Worm (Caenorhabditis elegans) whole organism, L3 larva: ENCODE data around the gene ZK1193.2.

Experiments used
- R02D3.7 ChIP-seq: fragments of 150-350 bp; optimal IDR thresholded peaks from 2 replicates; lab custom pipeline; 2014; ENCODE audit warnings: missing biosample characterization, missing genetic modification characterization
- aly-2 ChIP-seq: fragments of 150-350 bp; optimal IDR thresholded peaks from 2 replicates; lab custom pipeline; 2014; ENCODE audit warnings: missing biosample characterization, missing genetic modification characterization
- ama-1 ChIP-seq: fragments of 150-350 bp; optimal IDR thresholded peaks from 2 replicates; lab custom pipeline; 2018
- ceh-16 ChIP-seq: sonication (generic microtip); optimal IDR thresholded peaks from 2 replicates; lab custom pipeline; 2017; ENCODE audit warnings: missing biosample characterization, missing genetic modification characterization
- ceh-28 ChIP-seq: fragments of 150-350 bp; optimal IDR thresholded peaks from 2 replicates; lab custom pipeline; 2014; ENCODE audit warnings: missing biosample characterization, missing genetic modification reagents, missing genetic modification characterization
- ceh-82 ChIP-seq: fragments of 150-350 bp; optimal IDR thresholded peaks from 2 replicates; lab custom pipeline; 2014; ENCODE audit warnings: missing biosample characterization, missing genetic modification characterization
- ceh-9 ChIP-seq: sonication (generic microtip); optimal IDR thresholded peaks from 2 replicates; lab custom pipeline; 2018; ENCODE audit warnings: missing biosample characterization, missing genetic modification characterization
- daf-12 ChIP-seq: fragments of 150-350 bp; optimal IDR thresholded peaks from 2 replicates; lab custom pipeline; 2014; ENCODE audit warnings: missing biosample characterization, missing genetic modification reagents, missing genetic modification characterization
- egl-27 ChIP-seq: sonication (generic microtip); optimal IDR thresholded peaks from 4 replicates; lab custom pipeline; 2017; ENCODE audit warnings: missing biosample characterization, missing genetic modification reagents, missing genetic modification characterization
- elt-1 ChIP-seq: fragments of 150-350 bp; optimal IDR thresholded peaks from 2 replicates; lab custom pipeline; 2014; ENCODE audit warnings: missing biosample characterization, missing genetic modification characterization
- elt-2 ChIP-seq: sonication (generic microtip); optimal IDR thresholded peaks from 2 replicates; lab custom pipeline; 2016; ENCODE audit warnings: missing genetic modification reagents, mild to moderate bottlenecking, missing genetic modification characterization, missing compliant biosample characterization
- elt-3 ChIP-seq, 3 experiments: fragments of 150-350 bp in 1 of 3; sonication (generic microtip) in 2 of 3; optimal IDR thresholded peaks; 2 replicates in 2 of 3; 4 replicates in 1 of 3; lab custom pipeline; 2014 to 2017; ENCODE audit warnings: missing biosample characterization in 3 of 3, missing genetic modification characterization in 3 of 3
- fos-1 ChIP-seq: fragments of 150-350 bp; optimal IDR thresholded peaks from 2 replicates; lab custom pipeline; 2014; ENCODE audit warnings: missing biosample characterization, missing genetic modification characterization
- mml-1 ChIP-seq: fragments of 150-350 bp; sonication (generic microtip); optimal IDR thresholded peaks from 3 replicates; lab custom pipeline; 2014; ENCODE audit warnings: missing biosample characterization, missing genetic modification characterization
- nfya-1 ChIP-seq: sonication (generic microtip); optimal IDR thresholded peaks from 2 replicates; lab custom pipeline; 2017; ENCODE audit warnings: missing genetic modification characterization, mild to moderate bottlenecking, missing compliant biosample characterization, antibody characterized with exemption, moderate library complexity; ENCODE audit not compliant: insufficient read depth
- nhr-23 ChIP-seq: fragments of 150-350 bp; optimal IDR thresholded peaks from 2 replicates; lab custom pipeline; 2014; ENCODE audit warnings: missing biosample characterization, missing genetic modification reagents, missing genetic modification characterization
- nhr-25 ChIP-seq: sonication (generic microtip); optimal IDR thresholded peaks from 2 replicates; lab custom pipeline; 2017; ENCODE audit warnings: missing biosample characterization, missing genetic modification characterization
- nhr-28 ChIP-seq: fragments of 150-350 bp; optimal IDR thresholded peaks from 2 replicates; lab custom pipeline; 2014; ENCODE audit warnings: missing biosample characterization, missing genetic modification characterization
- nhr-67 ChIP-seq: fragments of 150-350 bp; optimal IDR thresholded peaks from 2 replicates; lab custom pipeline; 2014; ENCODE audit warnings: missing biosample characterization, missing genetic modification characterization
- nhr-76 ChIP-seq: fragments of 150-350 bp; sonication (generic microtip); optimal IDR thresholded peaks from 5 replicates; lab custom pipeline; 2014; ENCODE audit warnings: missing biosample characterization, missing genetic modification characterization
- pha-4 ChIP-seq: fragments of 150-350 bp; optimal IDR thresholded peaks from 2 replicates; lab custom pipeline; 2014; ENCODE audit warnings: missing biosample characterization, missing genetic modification reagents, missing genetic modification characterization
- pqm-1 ChIP-seq: fragments of 150-350 bp; optimal IDR thresholded peaks from 2 replicates; lab custom pipeline; 2017; ENCODE audit warnings: missing biosample characterization, missing genetic modification characterization, inconsistent platforms
- sea-2 ChIP-seq: fragments of 150-350 bp; sonication (generic microtip); optimal IDR thresholded peaks from 4 replicates; lab custom pipeline; 2014; ENCODE audit warnings: missing biosample characterization, missing genetic modification reagents, missing genetic modification characterization
- unc-39 ChIP-seq: sonication (generic microtip); optimal IDR thresholded peaks from 4 replicates; lab custom pipeline; 2017; ENCODE audit warnings: missing biosample characterization, missing genetic modification characterization
- zag-1 ChIP-seq: fragments of 150-350 bp; optimal IDR thresholded peaks from 2 replicates; lab custom pipeline; 2014; ENCODE audit warnings: missing biosample characterization, missing genetic modification characterization
- ztf-11 ChIP-seq: fragments of 150-350 bp; optimal IDR thresholded peaks from 2 replicates; lab custom pipeline; 2014; ENCODE audit warnings: missing biosample characterization, missing genetic modification characterization
- ztf-4 ChIP-seq: fragments of 150-350 bp; optimal IDR thresholded peaks from 2 replicates; lab custom pipeline; 2014; ENCODE audit warnings: missing biosample characterization, missing genetic modification characterization

Gene ZK1193.2

DNA sequence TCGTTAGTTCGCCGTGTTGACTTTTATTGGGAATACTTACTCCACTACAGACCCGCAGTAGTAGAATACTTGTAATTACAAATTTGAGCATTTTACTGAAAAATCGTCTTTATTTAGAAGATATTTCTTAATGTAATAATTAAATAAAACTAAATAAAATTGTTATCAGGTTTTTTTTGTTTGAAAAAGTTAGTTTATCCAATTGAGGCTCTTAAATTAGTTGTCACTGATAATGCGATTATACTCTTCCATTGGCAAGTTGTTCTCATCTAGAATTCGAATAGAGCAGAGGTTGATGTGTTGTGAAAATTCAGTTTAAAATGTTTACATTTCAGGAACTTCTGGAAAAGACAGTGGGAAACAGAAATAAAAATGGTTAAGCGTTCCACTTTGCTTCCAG, at the start of gene ZK1193.2:
Gene ZK1193.2, minus strand, starts transcription at position 101 of the 400 bp plus-strand sequence.
- no peak for TF ChIP-seq egl-27 (tag; lab: Kevin White, UChicago)
- TF ChIP-seq mml-1 (tag; lab: Kevin White, UChicago) = no peak
- TF ChIP-seq nhr-25 (tag; lab: Kevin White, UChicago) = no peak
- no peak for TF ChIP-seq fos-1 (tag; lab: Kevin White, UChicago)
- TF ChIP-seq ztf-11 (tag; lab: Kevin White, UChicago) = no peak
- no peak for TF ChIP-seq ceh-9
- no peak for TF ChIP-seq elt-3 (tag; optimal IDR thresholded peaks at IDR 0.05; lab: Kevin White, UChicago)
- TF ChIP-seq ztf-4 (tag; lab: Kevin White, UChicago) = no peak
- no peak for TF ChIP-seq ceh-82 (tag; lab: Kevin White, UChicago)
- TF ChIP-seq, all 47 proteins: peak for 0

DNA sequence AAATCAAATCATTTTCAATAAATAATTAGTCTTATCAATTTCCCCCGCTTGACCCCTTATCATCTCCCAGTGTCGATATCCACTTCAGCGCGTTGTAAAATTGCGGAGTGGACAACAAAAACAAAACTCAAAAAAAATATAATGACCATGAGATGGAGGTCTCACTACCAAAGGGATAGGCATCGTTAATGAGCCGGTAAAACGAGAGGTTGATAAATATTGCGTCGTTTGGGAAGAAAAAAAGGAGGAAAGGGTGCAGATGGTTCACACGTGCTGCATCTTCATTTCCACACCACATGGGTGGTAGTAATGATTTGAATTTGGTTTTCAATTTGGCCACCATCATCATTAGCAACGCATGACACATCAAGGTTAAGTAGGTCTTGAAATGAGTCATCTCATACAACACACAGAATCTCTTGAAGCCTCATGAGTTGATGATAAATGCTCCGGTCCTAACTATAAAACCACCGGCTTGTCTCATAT, 41.9 kb upstream of the ZK1193.2 start:
- TF ChIP-seq R02D3.7 (no peak), zag-1 (tag; lab: Kevin White, UChicago) (no peak), aly-2 (tag; lab: Kevin White, UChicago) (no peak), ztf-11 (tag; lab: Kevin White, UChicago) (no peak), nhr-76 (no peak), ceh-16 (tag; lab: Kevin White, UChicago) (no peak), elt-3 (tag; optimal IDR thresholded peaks at IDR 0.05; lab: Kevin White, UChicago) (no peak), ceh-9 (no peak), nfya-1 (tag; lab: Kevin White, UChicago) (no peak), nhr-28 (tag; lab: Kevin White, UChicago) (no peak), nhr-67 (tag; lab: Kevin White, UChicago) (no peak), ceh-28 (tag; lab: Kevin White, UChicago) (no peak), daf-12 (tag; lab: Kevin White, UChicago) (no peak)
- TF ChIP-seq, all 47 proteins: peak for 0

- TF ChIP-seq pha-4 (tag; lab: Kevin White, UChicago) (no peak), ceh-16 (tag; lab: Kevin White, UChicago) (no peak), unc-39 (tag; lab: Kevin White, UChicago) (no peak), fos-1 (tag; lab: Kevin White, UChicago) (no peak)
Measured at ce11 chrX:461623-462022, 36.2 kb upstream of the ZK1193.2 start.

DNA sequence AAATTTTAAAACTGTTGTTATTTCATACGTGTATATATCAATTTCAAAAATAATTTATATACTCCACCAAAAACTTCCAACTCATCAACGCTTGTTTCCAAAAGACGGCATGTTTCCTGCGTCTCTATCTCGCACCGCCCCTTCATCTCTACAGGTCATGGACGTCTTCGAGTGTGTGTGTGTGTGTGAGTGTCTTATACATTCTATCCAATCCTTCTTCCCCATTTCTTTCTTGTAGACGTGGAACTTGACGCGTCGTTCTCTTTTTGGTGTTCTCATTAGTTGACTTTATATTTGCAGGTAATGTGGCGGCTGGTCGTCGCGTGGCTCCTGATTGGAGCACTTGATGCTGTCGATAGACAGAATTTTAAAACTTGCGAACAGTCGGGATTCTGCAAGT, 34.9 kb upstream of the ZK1193.2 start, which contains the start of gene aagr-4:
Gene aagr-4, plus strand, starts transcription at position 301 of the 400 bp plus-strand sequence.
- TF ChIP-seq egl-27 (tag; lab: Kevin White, UChicago) (no peak), nhr-23 (peak; percentile 44), mml-1 (tag; lab: Kevin White, UChicago) (no peak), elt-3 (tag; optimal IDR thresholded peaks at IDR 0.05; lab: Kevin White, UChicago) (peak in 1 of 3 experiments; percentile 23)
- TF ChIP-seq, all 47 proteins: peak for 2

DNA sequence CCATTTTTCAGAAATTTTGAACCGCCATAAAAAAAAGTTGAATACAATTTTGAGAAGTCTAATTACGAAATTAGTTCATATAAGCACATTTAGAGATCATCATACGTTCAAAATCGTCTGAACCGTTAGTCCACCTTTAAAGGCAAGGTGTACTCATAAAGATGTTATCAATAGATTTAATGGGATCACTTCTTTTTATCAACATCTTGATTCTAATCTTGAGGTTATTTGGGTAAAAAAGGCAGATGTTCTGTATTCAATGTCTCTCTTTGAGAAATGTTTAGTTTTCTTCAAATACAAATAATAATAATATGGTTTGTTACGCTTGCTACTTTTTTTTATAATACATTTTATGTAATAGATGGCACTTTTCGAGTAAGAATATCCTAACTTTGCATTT, 33.9 kb upstream of the ZK1193.2 start:
- TF ChIP-seq sea-2 (GFP tag; lab: Kevin White, UChicago) (no peak), elt-1 (tag; lab: Kevin White, UChicago) (peak; percentile 86)

ce11 chrX:457139-457802, 31.8 kb upstream of the ZK1193.2 start, which contains the start of gene abu-12:
Gene abu-12 (minus strand): TSS chrX:457610.
- no peak for TF ChIP-seq ztf-11 (tag; lab: Kevin White, UChicago)
- TF ChIP-seq ceh-28 (tag; lab: Kevin White, UChicago) = no peak
- TF ChIP-seq sea-2 (GFP tag; lab: Kevin White, UChicago) = no peak
- peak; percentile 55 for TF ChIP-seq nhr-25 (tag; lab: Kevin White, UChicago)
- no peak for TF ChIP-seq ama-1 (lab: Kevin White, UChicago)

- TF ChIP-seq pqm-1 (tag; lab: Kevin White, UChicago) (peak; percentile 41), elt-2 (tag; lab: Kevin White, UChicago) (peak; percentile 57), unc-39 (tag; lab: Kevin White, UChicago) (no peak), nhr-76 (no peak), nfya-1 (tag; lab: Kevin White, UChicago) (no peak)
Measured at ce11 chrX:449820-450219, 24.4 kb upstream of the ZK1193.2 start, which contains the start of gene F52D1.2. Gene F52D1.2 (minus strand): TSS chrX:450212.
